Worm (Caenorhabditis elegans): Measurements from ENCODE around the gene C44F1.1.

- TF ChIP-seq unc-39 (tag; optimal IDR thresholded peaks at IDR 0.05) (no peak), ztf-11 (tag; optimal IDR thresholded peaks at IDR 0.05) (no peak), nhr-2 (tag; optimal IDR thresholded peaks at IDR 0.05) (no peak), unc-62 (GFP tag; optimal IDR thresholded peaks at IDR 0.05) (peak; percentile 87), mep-1 (tag; optimal IDR thresholded peaks at IDR 0.05) (no peak), snpc-4 (tag; optimal IDR thresholded peaks at IDR 0.05) (no peak), pha-4 (tag; optimal IDR thresholded peaks at IDR 0.05) (no peak), blmp-1 (tag; optimal IDR thresholded peaks at IDR 0.05) (no peak)
Observed at ce11 chrIII:3782853-3783252, 17.5 kb upstream of the C44F1.1 start.

All from whole organism, mixed stage, embryonic.